Worm (Caenorhabditis elegans): ENCODE measurements around the gene F27E5.8.

Gene F27E5.8

DNA sequence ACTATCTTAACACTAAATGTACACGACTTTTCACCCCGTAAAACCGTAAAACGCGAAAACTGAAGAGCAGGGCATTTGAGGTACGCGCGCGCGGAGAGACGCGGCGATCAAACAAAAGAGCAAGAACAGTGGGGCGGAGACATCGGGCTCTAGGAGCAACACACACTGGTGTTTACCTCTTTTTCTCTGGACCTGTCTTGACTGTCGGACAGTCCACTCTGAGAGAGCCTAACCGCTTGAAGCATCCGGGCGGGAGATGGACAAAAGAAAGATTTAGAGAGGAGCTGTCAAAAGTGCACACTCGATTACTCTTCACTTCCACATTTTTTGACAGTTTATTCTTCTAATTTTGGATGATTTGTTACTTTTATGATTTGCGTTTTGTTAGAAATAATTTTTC lies 9.5 kb upstream of the F27E5.8 start:
- TF ChIP-seq B0310.2 (tag; optimal IDR thresholded peaks at IDR 0.05), result no peak
- no peak for TF ChIP-seq F13C5.2 (tag; optimal IDR thresholded peaks at IDR 0.05)
- TF ChIP-seq hnd-1 (tag; optimal IDR thresholded peaks at IDR 0.05), result no peak
- TF ChIP-seq flt-1 (GFP tag; IDR thresholded peaks at IDR 0.05), result no peak
- no peak for TF ChIP-seq scrt-1 (GFP tag; IDR thresholded peaks at IDR 0.05)
- no peak for TF ChIP-seq ceh-13 (GFP tag; optimal IDR thresholded peaks at IDR 0.05)
- TF ChIP-seq hmg-4 (GFP tag; optimal IDR thresholded peaks at IDR 0.05), result no peak
- TF ChIP-seq ama-1 (optimal IDR thresholded peaks at IDR 0.05), result no peak

DNA sequence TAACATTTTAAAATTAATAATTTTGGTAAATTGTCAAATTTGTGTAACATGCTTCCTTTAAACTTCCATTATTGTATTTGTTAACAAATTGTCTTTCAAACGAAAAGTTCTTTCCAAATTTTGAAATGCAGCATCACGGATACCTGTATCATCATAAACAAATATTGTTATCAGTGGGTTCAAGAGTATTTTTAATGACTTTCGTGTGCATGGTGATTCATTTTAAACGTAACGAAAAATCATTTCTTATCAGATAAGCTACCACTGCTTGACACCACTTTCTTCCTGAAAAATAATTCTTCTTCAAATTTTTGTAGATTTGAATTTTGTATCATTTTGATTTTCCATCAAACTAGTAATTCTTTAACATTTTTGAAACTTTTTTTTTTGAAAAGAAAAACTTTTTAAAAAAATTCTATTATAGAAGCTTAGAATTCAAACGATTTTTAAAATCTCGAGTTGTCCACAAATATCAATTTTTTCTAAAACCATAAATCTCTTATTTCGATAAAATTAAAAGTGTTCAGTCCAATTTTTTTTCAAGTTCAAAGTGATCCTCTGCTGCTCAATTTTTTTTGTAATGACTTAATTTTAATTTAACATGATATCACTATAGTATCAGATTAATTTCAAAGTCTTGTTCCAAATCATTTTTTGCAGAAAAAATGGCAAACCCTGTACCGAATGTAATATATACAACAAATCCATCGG lies 7.2 kb upstream of the F27E5.8 start, which contains the start of gene F27E5.9:
Gene F27E5.9, plus strand, starts transcription at position 661 of the 711 bp plus-strand sequence.
- TF ChIP-seq aly-1 (tag; optimal IDR thresholded peaks at IDR 0.05) (no peak), ets-7 (tag; optimal IDR thresholded peaks at IDR 0.05) (no peak), tbx-11 (GFP tag; IDR thresholded peaks at IDR 0.05) (no peak), sea-1 (GFP tag; conservative IDR thresholded peaks at IDR 0.05) (no peak), hmbx-1 (tag; optimal IDR thresholded peaks at IDR 0.05) (no peak), ama-1 (optimal IDR thresholded peaks at IDR 0.05) (no peak), ceh-36 (tag; optimal IDR thresholded peaks at IDR 0.05) (no peak), hmg-4 (GFP tag; optimal IDR thresholded peaks at IDR 0.05) (no peak)

DNA sequence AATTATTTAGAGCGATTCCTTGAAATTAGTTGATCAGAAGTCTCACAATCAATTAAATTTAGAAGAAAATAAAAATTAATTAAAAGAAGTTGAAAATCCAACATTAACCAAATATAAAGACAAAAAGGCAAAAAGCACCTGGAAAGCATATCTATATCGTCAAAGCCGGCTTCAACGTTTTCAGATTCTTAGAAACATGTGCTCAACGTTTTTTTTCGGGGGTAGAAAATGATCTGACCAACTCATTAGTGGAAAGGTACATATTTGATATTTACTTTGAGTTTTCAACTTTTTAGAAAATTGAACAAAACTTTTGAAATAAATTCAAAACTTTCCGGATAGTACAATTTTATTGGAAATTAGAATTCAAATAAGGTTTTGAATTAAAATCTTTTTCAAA lies 5.5 kb upstream of the F27E5.8 start:
- TF ChIP-seq hmbx-1 (tag; optimal IDR thresholded peaks at IDR 0.05), result no peak

DNA sequence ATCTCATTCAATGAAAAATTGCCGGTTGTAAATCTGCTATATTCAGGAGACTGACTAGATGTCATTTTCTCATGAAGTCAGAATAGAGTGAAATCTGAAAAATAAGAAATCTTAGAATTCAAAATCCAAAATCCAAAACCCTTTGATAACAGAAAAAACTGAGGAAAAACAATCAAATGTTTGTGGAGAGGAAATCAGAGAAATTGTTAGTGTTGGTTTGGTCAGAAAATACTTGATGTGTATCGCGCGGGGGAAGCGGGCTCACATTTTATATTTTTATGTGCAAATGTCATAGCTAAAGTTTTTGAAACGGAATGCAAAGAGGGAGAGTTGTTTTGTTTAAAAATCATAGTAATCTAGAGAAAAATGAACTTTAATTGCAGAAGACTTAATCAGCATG lies 4.5 kb upstream of the F27E5.8 start, which contains the start of gene F27E5.5:
Gene F27E5.5, minus strand, starts transcription at position 101 of the 400 bp plus-strand sequence.
- TF ChIP-seq ama-1 (optimal IDR thresholded peaks at IDR 0.05) (no peak), hmbx-1 (tag; optimal IDR thresholded peaks at IDR 0.05) (no peak), B0310.2 (tag; optimal IDR thresholded peaks at IDR 0.05) (no peak), ets-7 (tag; optimal IDR thresholded peaks at IDR 0.05) (no peak)

DNA sequence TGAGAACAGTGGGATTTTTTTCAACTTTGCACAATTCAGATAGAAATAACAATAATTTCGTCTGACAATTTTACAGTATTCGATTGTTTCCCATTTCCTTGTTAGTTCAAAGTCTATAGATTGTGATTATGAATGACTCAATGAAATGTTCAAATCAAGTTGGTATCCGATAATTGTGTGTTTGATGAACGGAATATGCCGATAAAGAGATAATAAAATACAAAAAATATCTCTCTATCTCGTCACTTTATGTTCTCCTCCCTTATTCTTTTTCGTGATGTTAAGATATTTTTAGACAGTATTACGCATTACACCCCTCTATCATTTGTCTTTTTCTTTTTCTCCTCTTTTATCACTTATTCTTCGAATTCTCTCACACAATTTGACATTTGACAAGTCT lies 4.8 kb downstream of the F27E5.8 start, which contains the start of gene F27E5.7:
Gene F27E5.7, plus strand, starts transcription at position 301 of the 400 bp plus-strand sequence.
- TF ChIP-seq hmg-4 (GFP tag; optimal IDR thresholded peaks at IDR 0.05), result no peak
- TF ChIP-seq ama-1 (optimal IDR thresholded peaks at IDR 0.05), result no peak
- TF ChIP-seq scrt-1 (GFP tag; IDR thresholded peaks at IDR 0.05), result no peak
- TF ChIP-seq tra-4 (tag; optimal IDR thresholded peaks at IDR 0.05), result no peak
- TF ChIP-seq pes-1 (GFP tag; IDR thresholded peaks at IDR 0.05), result no peak
- no peak for TF ChIP-seq B0310.2 (tag; optimal IDR thresholded peaks at IDR 0.05)
- no peak for TF ChIP-seq ceh-36 (tag; optimal IDR thresholded peaks at IDR 0.05)
- TF ChIP-seq hmbx-1 (tag; optimal IDR thresholded peaks at IDR 0.05), result no peak

DNA sequence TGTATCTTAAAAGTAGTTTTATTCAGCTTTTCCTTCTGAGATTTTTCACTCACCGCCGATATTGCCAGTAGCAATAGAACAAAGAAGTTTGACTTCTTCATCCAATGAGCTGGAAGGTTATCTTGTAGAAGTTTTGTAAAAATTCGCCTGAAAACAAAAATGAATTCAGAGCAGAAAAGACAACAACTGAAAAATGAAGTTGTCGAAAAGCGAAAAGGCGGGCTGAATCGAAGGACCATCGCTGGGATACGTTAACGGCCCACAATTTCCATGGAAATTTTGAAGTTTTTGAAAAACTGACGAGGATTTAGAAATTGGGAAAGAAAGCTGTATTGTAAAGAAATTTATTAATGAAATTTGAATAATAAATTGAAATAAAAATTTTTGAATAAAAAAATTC lies 5.6 kb downstream of the F27E5.8 start, which contains the start of gene lov-1:
Gene lov-1, minus strand, starts transcription at position 101 of the 400 bp plus-strand sequence.
- TF ChIP-seq ceh-13 (GFP tag; optimal IDR thresholded peaks at IDR 0.05) (no peak), tbx-37 (GFP tag; conservative IDR thresholded peaks at IDR 0.05) (no peak), aly-1 (tag; optimal IDR thresholded peaks at IDR 0.05) (no peak), pes-1 (GFP tag; IDR thresholded peaks at IDR 0.05) (no peak)

ce11 chrII:10116690-10117089 lies 10.6 kb downstream of the F27E5.8 start:
- TF ChIP-seq tra-4 (tag; optimal IDR thresholded peaks at IDR 0.05) (no peak), ets-7 (tag; optimal IDR thresholded peaks at IDR 0.05) (no peak), scrt-1 (GFP tag; IDR thresholded peaks at IDR 0.05) (no peak), aly-1 (tag; optimal IDR thresholded peaks at IDR 0.05) (no peak), tbx-37 (GFP tag; conservative IDR thresholded peaks at IDR 0.05) (no peak), ama-1 (optimal IDR thresholded peaks at IDR 0.05) (no peak), sea-1 (GFP tag; conservative IDR thresholded peaks at IDR 0.05) (no peak), B0310.2 (tag; optimal IDR thresholded peaks at IDR 0.05) (no peak), F13C5.2 (tag; optimal IDR thresholded peaks at IDR 0.05) (no peak), flt-1 (GFP tag; IDR thresholded peaks at IDR 0.05) (no peak), hmbx-1 (tag; optimal IDR thresholded peaks at IDR 0.05) (no peak), hmg-4 (GFP tag; optimal IDR thresholded peaks at IDR 0.05) (no peak), ceh-36 (tag; optimal IDR thresholded peaks at IDR 0.05) (no peak), pes-1 (GFP tag; IDR thresholded peaks at IDR 0.05) (no peak), hnd-1 (tag; optimal IDR thresholded peaks at IDR 0.05) (no peak), tbx-11 (GFP tag; IDR thresholded peaks at IDR 0.05) (no peak), ceh-13 (GFP tag; optimal IDR thresholded peaks at IDR 0.05) (no peak)

DNA sequence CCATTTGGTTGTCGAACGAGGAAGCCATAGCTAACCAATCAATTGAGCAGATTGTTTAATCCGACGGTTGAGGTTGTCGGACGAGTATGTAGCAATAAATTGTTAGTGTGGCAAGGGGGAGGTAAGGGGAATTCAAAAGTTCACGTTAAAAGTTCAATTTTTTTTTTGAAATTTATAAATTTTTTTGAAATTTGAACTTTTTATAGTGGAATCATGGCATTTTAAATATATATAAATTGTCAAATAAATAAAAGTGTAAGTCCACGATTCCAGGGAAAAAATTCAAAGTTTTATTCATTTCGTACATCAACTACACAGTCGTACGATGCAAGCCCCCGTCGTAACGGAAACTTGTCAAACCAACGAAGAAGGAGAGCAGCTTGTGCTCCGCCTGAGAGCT lies 18.9 kb downstream of the F27E5.8 start, which contains the start of the genes ZK945.7 and ZK945.8:
Gene ZK945.7, minus strand, starts transcription at position 101 of the 400 bp plus-strand sequence.
Gene ZK945.8, plus strand, starts transcription at position 275 of the 400 bp plus-strand sequence.
- TF ChIP-seq tbx-37 (GFP tag; conservative IDR thresholded peaks at IDR 0.05) (no peak), pes-1 (GFP tag; IDR thresholded peaks at IDR 0.05) (no peak), B0310.2 (tag; optimal IDR thresholded peaks at IDR 0.05) (no peak), tra-4 (tag; optimal IDR thresholded peaks at IDR 0.05) (no peak), sea-1 (GFP tag; conservative IDR thresholded peaks at IDR 0.05) (no peak), ama-1 (optimal IDR thresholded peaks at IDR 0.05) (no peak), hmbx-1 (tag; optimal IDR thresholded peaks at IDR 0.05) (no peak), aly-1 (tag; optimal IDR thresholded peaks at IDR 0.05) (no peak), F13C5.2 (tag; optimal IDR thresholded peaks at IDR 0.05) (no peak), ceh-36 (tag; optimal IDR thresholded peaks at IDR 0.05) (no peak), tbx-11 (GFP tag; IDR thresholded peaks at IDR 0.05) (no peak), ceh-13 (GFP tag; optimal IDR thresholded peaks at IDR 0.05) (no peak), ets-7 (tag; optimal IDR thresholded peaks at IDR 0.05) (no peak)

Data from whole organism, early embryonic.